Fruit fly (Drosophila melanogaster): ENCODE results near the gene CG9166.
A peak's percentile ranks its signal among the peaks of the same experiment; 100 is the strongest.

The CG9166 gene

dm6 chr3L:1374438-1375133, 23.7 kb downstream of the CG9166 start (continued):
- no peak for TF ChIP-seq Mio (GFP tag; optimal IDR thresholded peaks at IDR 0.05)
- TF ChIP-seq rgr (GFP tag; optimal IDR thresholded peaks at IDR 0.05) = peak; percentile 58
- TF ChIP-seq CG9705 (GFP tag; optimal IDR thresholded peaks at IDR 0.05) = no peak
- peak; percentile 68 for TF ChIP-seq HLH106 (tag; optimal IDR thresholded peaks at IDR 0.05)
- TF ChIP-seq OdsH (GFP tag; optimal IDR thresholded peaks at IDR 0.05) = peak; percentile 63
- TF ChIP-seq Hnf4 (GFP tag; optimal IDR thresholded peaks at IDR 0.05) = peak; percentile 5
- peak; percentile 19 for TF ChIP-seq woc (GFP tag; optimal IDR thresholded peaks at IDR 0.05)

DNA sequence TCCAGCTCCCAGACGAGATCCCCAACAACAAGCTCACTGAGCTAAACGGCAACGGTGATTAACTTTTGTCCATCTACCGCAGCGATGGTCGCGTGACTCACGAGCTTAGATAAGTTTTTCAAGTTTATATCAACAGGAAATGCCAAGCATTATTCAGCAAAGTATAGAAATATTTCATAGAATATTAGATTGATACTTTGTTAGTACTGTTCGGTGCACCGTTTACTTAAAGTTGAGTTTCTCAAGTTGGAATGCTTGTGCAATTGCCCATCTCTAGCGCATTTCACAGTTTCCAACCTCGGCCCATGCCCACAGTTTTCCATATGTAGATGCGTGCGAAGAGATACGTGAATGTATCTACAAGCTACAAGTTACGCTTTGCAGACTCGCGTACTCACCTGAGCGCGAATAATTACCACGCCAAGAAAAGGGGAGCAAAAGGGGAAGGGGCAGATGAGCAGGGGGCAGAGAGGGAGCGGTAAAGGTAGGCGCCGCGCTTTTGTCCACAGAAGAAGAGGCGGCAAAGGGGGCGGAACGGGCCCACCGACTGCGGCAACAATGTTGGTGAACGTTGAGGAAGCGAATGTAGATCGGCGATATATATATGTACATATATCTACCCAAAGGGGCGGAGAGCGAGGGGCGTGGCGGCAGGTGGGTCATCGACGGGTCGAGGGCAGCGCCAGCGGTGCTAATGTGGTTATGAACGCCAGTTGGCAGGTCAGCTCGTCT, 25.3 kb downstream of the CG9166 start:
- TF ChIP-seq foxo (GFP tag; optimal IDR thresholded peaks at IDR 0.05) = no peak
- peak; percentile 1 for TF ChIP-seq sv (GFP tag; optimal IDR thresholded peaks at IDR 0.05)
- TF ChIP-seq Dfd (GFP tag; optimal IDR thresholded peaks at IDR 0.05) = no peak
- no peak for TF ChIP-seq dl (GFP tag; optimal IDR thresholded peaks at IDR 0.05; ENCODE audit: insufficient read depth in 1 of 2, partially characterized antibody in 2 of 2)
- TF ChIP-seq CG9705 (GFP tag; optimal IDR thresholded peaks at IDR 0.05) = no peak
- peak; percentile 15 for TF ChIP-seq h (GFP tag; optimal IDR thresholded peaks at IDR 0.05)
- no peak for TF ChIP-seq Jra (GFP tag; optimal IDR thresholded peaks at IDR 0.05)

DNA sequence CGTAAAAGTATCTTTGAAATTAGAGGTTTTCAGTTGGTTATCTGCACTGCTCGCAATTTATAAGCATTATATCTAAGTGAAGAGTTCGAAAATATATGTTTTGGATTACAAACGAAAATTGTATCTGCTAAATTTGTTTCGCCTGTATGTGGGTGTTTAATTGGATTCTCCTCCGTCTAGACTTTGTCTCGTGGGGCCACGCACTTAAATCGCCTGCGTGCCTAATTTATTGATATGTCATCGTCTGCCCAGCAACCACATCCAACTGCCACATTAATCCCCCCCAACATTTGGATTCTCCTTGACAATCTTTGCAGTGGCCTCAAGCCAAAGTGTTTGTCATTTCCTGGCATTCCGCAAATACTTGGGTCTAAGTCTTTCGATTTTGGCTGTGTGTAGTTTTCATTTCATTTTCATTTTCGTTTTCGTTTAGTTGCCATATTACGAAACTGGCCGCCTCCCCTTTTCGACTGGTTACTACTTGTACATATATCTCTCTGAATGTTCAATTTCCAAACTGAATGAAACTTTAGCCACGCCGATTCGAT, 27.3 kb downstream of the CG9166 start:
- TF ChIP-seq CG32264 (GFP tag; optimal IDR thresholded peaks at IDR 0.05) (no peak), tai (GFP tag; optimal IDR thresholded peaks at IDR 0.05) (no peak), OdsH (GFP tag; optimal IDR thresholded peaks at IDR 0.05) (no peak), foxo (GFP tag; optimal IDR thresholded peaks at IDR 0.05) (no peak), usp (GFP tag; optimal IDR thresholded peaks at IDR 0.05) (no peak), Jra (GFP tag; optimal IDR thresholded peaks at IDR 0.05) (no peak), sv (GFP tag; optimal IDR thresholded peaks at IDR 0.05) (no peak), Vsx2 (GFP tag; optimal IDR thresholded peaks at IDR 0.05; ENCODE audit: partially characterized antibody) (no peak), Hr83 (GFP tag; optimal IDR thresholded peaks at IDR 0.05; ENCODE audit: poor library complexity, severe bottlenecking) (no peak), GATAd (GFP tag; optimal IDR thresholded peaks at IDR 0.05) (no peak), dsf (GFP tag; optimal IDR thresholded peaks at IDR 0.05; ENCODE audit: borderline replicate concordance) (no peak), Abd-B (GFP tag; optimal IDR thresholded peaks at IDR 0.05) (no peak), jim (GFP tag; optimal IDR thresholded peaks at IDR 0.05) (no peak), Hr78 (GFP tag; optimal IDR thresholded peaks at IDR 0.05) (no peak), pan (optimal IDR thresholded peaks at IDR 0.05) (no peak), dl (GFP tag; optimal IDR thresholded peaks at IDR 0.05; ENCODE audit: insufficient read depth in 1 of 2, partially characterized antibody in 2 of 2) (no peak), ey (GFP tag; optimal IDR thresholded peaks at IDR 0.05) (no peak), Sp1 (GFP tag; optimal IDR thresholded peaks at IDR 0.05) (no peak), Hnf4 (GFP tag; optimal IDR thresholded peaks at IDR 0.05) (no peak)

DNA sequence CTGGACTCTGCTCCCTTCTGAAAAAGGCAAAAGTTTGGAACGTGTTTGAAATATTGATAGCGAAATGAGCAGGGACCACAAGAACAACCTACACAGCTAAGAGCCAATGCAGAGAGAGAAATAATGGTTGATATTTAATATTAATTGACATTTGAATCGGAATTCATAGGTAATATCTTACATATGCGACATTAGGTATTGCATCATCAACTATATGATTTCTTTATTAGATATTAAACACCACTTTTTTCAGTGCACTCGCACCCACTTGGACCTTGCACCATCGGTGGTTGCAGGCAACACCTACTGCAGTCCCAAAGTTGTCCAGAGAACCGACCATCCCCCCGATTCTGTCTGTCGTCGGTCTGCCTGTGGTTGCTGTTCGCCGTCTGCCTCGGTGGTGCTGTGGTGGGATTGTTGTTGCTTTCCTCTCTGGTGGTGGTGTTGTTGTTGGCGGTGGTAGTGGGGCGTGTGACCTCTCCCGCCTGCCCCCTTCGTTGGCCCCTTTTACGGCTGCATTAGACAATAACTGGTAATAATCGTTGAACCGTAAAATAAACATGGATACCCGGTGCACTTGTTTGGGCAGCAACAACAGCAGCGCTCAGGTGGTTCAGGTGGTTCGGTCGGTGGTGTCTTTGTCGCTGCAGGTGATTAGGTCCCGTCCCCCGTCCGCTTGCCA, 28.1 kb downstream of the CG9166 start:
- TF ChIP-seq lola (GFP tag; optimal IDR thresholded peaks at IDR 0.05) = no peak
- no peak for TF ChIP-seq Myc (optimal IDR thresholded peaks at IDR 0.05)
- no peak for TF ChIP-seq dl (GFP tag; optimal IDR thresholded peaks at IDR 0.05; ENCODE audit: insufficient read depth in 1 of 2, partially characterized antibody in 2 of 2)
- TF ChIP-seq brk (GFP tag; optimal IDR thresholded peaks at IDR 0.05) = peak; percentile 11
- TF ChIP-seq fru (GFP tag; optimal IDR thresholded peaks at IDR 0.05) = peak; percentile 81
- no peak for TF ChIP-seq usp (GFP tag; optimal IDR thresholded peaks at IDR 0.05)
- TF ChIP-seq CG9705 (GFP tag; optimal IDR thresholded peaks at IDR 0.05) = peak; percentile 32
- TF ChIP-seq CrebA (GFP tag; optimal IDR thresholded peaks at IDR 0.05; ENCODE audit: borderline replicate concordance) = no peak
- TF ChIP-seq Jra (GFP tag; optimal IDR thresholded peaks at IDR 0.05) = peak; percentile 65
- peak; percentile 63 for TF ChIP-seq woc (GFP tag; optimal IDR thresholded peaks at IDR 0.05)
- peak; percentile 83 for TF ChIP-seq h (GFP tag; optimal IDR thresholded peaks at IDR 0.05)
- peak; percentile 76 for TF ChIP-seq br (GFP tag; optimal IDR thresholded peaks at IDR 0.05)
- no peak for TF ChIP-seq pan (optimal IDR thresholded peaks at IDR 0.05)
- no peak for TF ChIP-seq Rel (GFP tag; optimal IDR thresholded peaks at IDR 0.05)
- TF ChIP-seq Rel (tag; optimal IDR thresholded peaks at IDR 0.05) = no peak
- TF ChIP-seq rgr (GFP tag; optimal IDR thresholded peaks at IDR 0.05) = peak; percentile 75
- peak; percentile 80 for TF ChIP-seq HLH106 (tag; optimal IDR thresholded peaks at IDR 0.05)
- TF ChIP-seq Sp1 (GFP tag; optimal IDR thresholded peaks at IDR 0.05) = peak; percentile 84
- TF ChIP-seq Vsx2 (GFP tag; optimal IDR thresholded peaks at IDR 0.05; ENCODE audit: partially characterized antibody) = no peak
- TF ChIP-seq Hr83 (GFP tag; optimal IDR thresholded peaks at IDR 0.05; ENCODE audit: poor library complexity, severe bottlenecking) = no peak
- TF ChIP-seq CG32264 (GFP tag; optimal IDR thresholded peaks at IDR 0.05) = peak; percentile 57
- TF ChIP-seq foxo (GFP tag; optimal IDR thresholded peaks at IDR 0.05) = peak in 1 of 2 experiments; percentile 71
- no peak for TF ChIP-seq sage (GFP tag; optimal IDR thresholded peaks at IDR 0.05)
- TF ChIP-seq Dfd (GFP tag; optimal IDR thresholded peaks at IDR 0.05) = no peak
- TF ChIP-seq psq (GFP tag; optimal IDR thresholded peaks at IDR 0.05) = peak; percentile 70
- TF ChIP-seq Hnf4 (GFP tag; optimal IDR thresholded peaks at IDR 0.05) = peak; percentile 83
- TF ChIP-seq Dif (GFP tag; optimal IDR thresholded peaks at IDR 0.05; ENCODE audit: partially characterized antibody) = no peak
- peak; percentile 40 for TF ChIP-seq dmrt93B (GFP tag; optimal IDR thresholded peaks at IDR 0.05)
